Worm (Caenorhabditis elegans) whole organism, L4/young adult: ENCODE results near the gene T26G10.1.

Experiments
- dao-5 ChIP-seq: sonication (generic microtip); optimal IDR thresholded peaks from 2 replicates; lab custom pipeline; 2016; ENCODE audit warnings: missing genotype, missing genetic modification characterization, moderate library complexity, missing compliant biosample characterization
- him-1 ChIP-seq: sonication (generic microtip); optimal IDR thresholded peaks from 2 replicates; lab custom pipeline; 2016; ENCODE audit warnings: missing genotype, missing genetic modification reagents, missing genetic modification characterization, missing compliant biosample characterization

- TF ChIP-seq him-1 (tag; lab: Kevin White, UChicago) (no peak), dao-5 (tag; lab: Kevin White, UChicago) (no peak)
These were observed 13.2 kb downstream of the T26G10.1 start, which contains the start of the genes gpr-2 and rgr-1 for ce11 chrIII:9393114-9393780.
